Worm (Caenorhabditis elegans) whole organism, mixed stage, embryonic: Measurements from ENCODE around the gene F49E11.7.

ENCODE experiments used
- ceh-39 ChIP-seq: fragments of 150-350 bp; optimal IDR thresholded peaks from 2 replicates; lab custom pipeline; 2014; ENCODE audit warnings: missing biosample characterization, missing genetic modification characterization
- ceh-43 ChIP-seq: fragments of 200-800 bp; sonication (Bioruptor generic); optimal IDR thresholded peaks from 2 replicates; lab custom pipeline; 2018; ENCODE audit warnings: mild to moderate bottlenecking, missing genetic modification characterization, moderate library complexity, missing compliant biosample characterization
- ces-1 ChIP-seq: fragments of 150-350 bp; optimal IDR thresholded peaks from 2 replicates; lab custom pipeline; 2014; ENCODE audit warnings: missing biosample characterization, missing genetic modification reagents, missing genetic modification characterization
- drap-1 ChIP-seq: fragments of 200-800 bp; sonication (Bioruptor generic); optimal IDR thresholded peaks from 3 replicates; lab custom pipeline; 2018; ENCODE audit warnings: mild to moderate bottlenecking, missing genetic modification characterization, missing compliant biosample characterization
- elt-3 ChIP-seq: fragments of 150-350 bp; optimal IDR thresholded peaks from 2 replicates; lab custom pipeline; 2014; ENCODE audit warnings: missing biosample characterization, missing genetic modification characterization
- ham-2 ChIP-seq: fragments of 200-800 bp; sonication (Bioruptor generic); optimal IDR thresholded peaks from 2 replicates; lab custom pipeline; 2018; ENCODE audit warnings: mild to moderate bottlenecking, missing genetic modification characterization, missing compliant biosample characterization
- hlh-1 ChIP-seq: fragments of 150-350 bp; optimal IDR thresholded peaks from 2 replicates; lab custom pipeline; 2014; ENCODE audit warnings: missing biosample characterization, missing genetic modification reagents, missing genetic modification characterization
- lin-13 ChIP-seq: fragments of 150-350 bp; optimal IDR thresholded peaks from 2 replicates; lab custom pipeline; 2014; ENCODE audit warnings: missing biosample characterization, missing genetic modification characterization
- mab-5 ChIP-seq: fragments of 150-350 bp; optimal IDR thresholded peaks from 2 replicates; lab custom pipeline; 2014; ENCODE audit warnings: missing biosample characterization, missing genetic modification characterization
- nhr-76 ChIP-seq: sonication (generic microtip); optimal IDR thresholded peaks from 2 replicates; lab custom pipeline; 2017; ENCODE audit warnings: missing biosample characterization, missing genetic modification characterization
- snpc-4 ChIP-seq: fragments of 150-350 bp; optimal IDR thresholded peaks from 2 replicates; lab custom pipeline; 2014; ENCODE audit warnings: missing biosample characterization, missing genetic modification characterization
- unc-62 ChIP-seq: fragments of 150-350 bp; optimal IDR thresholded peaks from 2 replicates; lab custom pipeline; 2014; ENCODE audit warnings: missing biosample characterization, missing genetic modification reagents, missing genetic modification characterization
- zip-8 ChIP-seq: fragments of 150-350 bp; optimal IDR thresholded peaks from 2 replicates; lab custom pipeline; 2014; ENCODE audit warnings: missing biosample characterization, missing genetic modification characterization
- ztf-11 ChIP-seq: fragments of 150-350 bp; optimal IDR thresholded peaks from 2 replicates; lab custom pipeline; 2014; ENCODE audit warnings: missing biosample characterization, missing genetic modification characterization

The F49E11.7 gene

DNA sequence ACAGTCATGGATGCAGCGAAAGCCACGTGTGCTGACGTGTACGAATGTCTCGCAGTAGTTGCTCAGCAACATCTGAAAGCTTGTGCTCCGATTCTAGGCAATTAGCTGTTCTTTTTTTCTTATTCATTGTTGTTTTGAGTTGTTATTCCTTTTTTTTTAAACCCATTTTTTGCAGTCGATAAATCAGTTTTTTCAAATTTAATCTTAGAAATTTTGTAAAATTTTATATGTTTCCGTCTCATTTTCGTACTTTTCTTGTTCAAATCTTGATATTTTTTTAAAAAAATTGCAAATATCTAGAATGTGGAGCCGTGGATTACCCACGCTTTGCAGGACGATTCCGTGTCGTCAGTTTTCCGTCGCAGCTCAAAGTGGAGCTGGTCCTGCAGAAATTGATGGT, 47.7 kb downstream of the F49E11.7 start, which contains the start of gene fask-1:
Gene fask-1, plus strand, starts transcription at position 301 of the 400 bp plus-strand sequence.
- TF ChIP-seq ces-1 (GFP tag; lab: Kevin White, UChicago) (no peak), unc-62 (GFP tag; lab: Kevin White, UChicago) (no peak), nhr-76 (tag; lab: Kevin White, UChicago) (no peak), ceh-39 (tag; lab: Kevin White, UChicago) (no peak), lin-13 (tag; lab: Kevin White, UChicago) (no peak), hlh-1 (tag; lab: Kevin White, UChicago) (no peak), drap-1 (GFP tag; lab: Kevin White, UChicago) (no peak), ceh-43 (GFP tag; lab: Kevin White, UChicago) (no peak), ztf-11 (tag; lab: Kevin White, UChicago) (no peak)

DNA sequence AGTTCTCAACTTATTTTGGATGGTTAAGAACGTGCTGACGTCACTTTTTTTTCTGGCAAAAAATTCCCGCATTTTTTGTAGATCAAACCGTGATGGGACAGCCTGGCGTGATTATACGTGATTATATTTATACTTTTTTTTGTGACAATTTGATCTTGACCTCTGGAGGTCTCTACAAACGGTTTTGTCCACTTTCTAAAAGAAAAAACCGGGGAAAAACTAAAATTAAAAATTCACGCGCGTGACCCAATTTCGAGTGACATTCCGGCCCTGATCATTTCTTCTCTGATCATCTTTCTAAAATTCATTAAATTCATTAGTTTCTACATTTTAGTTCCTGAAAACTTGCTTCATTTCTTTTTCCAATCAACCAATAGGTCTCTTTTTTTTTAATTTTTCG, 52.2 kb downstream of the F49E11.7 start, which contains the start of gene rde-11:
Gene rde-11, plus strand, starts transcription at position 301 of the 400 bp plus-strand sequence.
- TF ChIP-seq ceh-43 (GFP tag; lab: Kevin White, UChicago) (no peak), ham-2 (GFP tag; lab: Kevin White, UChicago) (no peak), snpc-4 (tag; lab: Kevin White, UChicago) (no peak), elt-3 (no peak), zip-8 (tag; lab: Kevin White, UChicago) (no peak), mab-5 (tag; lab: Kevin White, UChicago) (no peak)
